Fruit fly (Drosophila melanogaster) whole organism, embryonic: ENCODE results near the gene trr.

ENCODE experiments used
- Adf1 ChIP-seq: fragments of 200-800 bp; sonication (Bioruptor generic); IDR thresholded peaks from 2 replicates; pipeline ENCODE4 v1.3.6; 2022; ENCODE audit warnings: missing biosample characterization, missing genetic modification characterization
- Asciz ChIP-seq: fragments of 200-800 bp; sonication (Bioruptor generic); optimal IDR thresholded peaks from 2 replicates; lab custom pipeline; 2017; ENCODE audit warnings: missing biosample characterization, mild to moderate bottlenecking, missing genetic modification characterization, missing genetic modification reagents
- BEAF-32 ChIP-seq: fragments of 200-800 bp; sonication (Bioruptor generic); optimal IDR thresholded peaks from 3 replicates; lab custom pipeline; 2017; ENCODE audit warnings: missing biosample characterization, missing genetic modification characterization, mild to moderate bottlenecking, moderate library complexity, missing genetic modification reagents
- CG10267 ChIP-seq: fragments of 200-800 bp; sonication (Bioruptor generic); optimal IDR thresholded peaks from 2 replicates; lab custom pipeline; 2018; ENCODE audit warnings: missing biosample characterization, mild to moderate bottlenecking, missing genetic modification characterization, moderate library complexity
- CG10565 ChIP-seq: fragments of 200-800 bp; sonication (Bioruptor generic); optimal IDR thresholded peaks from 3 replicates; lab custom pipeline; 2016; ENCODE audit warnings: missing biosample characterization, mild to moderate bottlenecking, missing genetic modification characterization
- CG11085 ChIP-seq: fragments of 200-800 bp; sonication (Bioruptor generic); IDR thresholded peaks from 2 replicates; pipeline ENCODE4 v1.3.6; 2022; ENCODE audit warnings: missing biosample characterization, missing genetic modification characterization
- CG13424 ChIP-seq: fragments of 200-800 bp; sonication (Bioruptor generic); optimal IDR thresholded peaks from 2 replicates; lab custom pipeline; 2019; ENCODE audit warnings: missing biosample characterization, mild to moderate bottlenecking, missing genetic modification characterization, moderate library complexity
- CG13624 ChIP-seq: fragments of 200-800 bp; sonication (Bioruptor generic); optimal IDR thresholded peaks from 2 replicates; lab custom pipeline; 2016; ENCODE audit warnings: missing biosample characterization, missing genetic modification characterization
- CG17186 ChIP-seq: fragments of 200-800 bp; sonication (Bioruptor generic); optimal IDR thresholded peaks from 3 replicates; lab custom pipeline; 2017; ENCODE audit warnings: missing biosample characterization, missing genetic modification reagents, missing genetic modification characterization
- CG17385 ChIP-seq: fragments of 200-800 bp; sonication (Bioruptor generic); optimal IDR thresholded peaks from 3 replicates; lab custom pipeline; 2018; ENCODE audit warnings: missing biosample characterization, mild to moderate bottlenecking, missing genetic modification characterization
- CG17612 ChIP-seq: fragments of 200-800 bp; sonication (Bioruptor generic); IDR thresholded peaks from 2 replicates; pipeline ENCODE4 v1.3.6; 2022; ENCODE audit warnings: missing biosample characterization, missing genetic modification characterization
- CG17912 ChIP-seq: fragments of 200-800 bp; sonication (Bioruptor generic); optimal IDR thresholded peaks from 2 replicates; lab custom pipeline; 2018; ENCODE audit warnings: missing biosample characterization, mild to moderate bottlenecking, missing genetic modification characterization
- CG2129 ChIP-seq: fragments of 200-800 bp; sonication (Bioruptor generic); IDR thresholded peaks from 2 replicates; pipeline ENCODE4 v1.3.6; 2022; ENCODE audit warnings: missing biosample characterization, missing genetic modification characterization; ENCODE audit not compliant: partially characterized antibody
- CG34376 ChIP-seq: fragments of 200-800 bp; sonication (Bioruptor generic); optimal IDR thresholded peaks from 2 replicates; lab custom pipeline; 2018; ENCODE audit warnings: missing biosample characterization, mild to moderate bottlenecking, missing genetic modification characterization
- CG4282 ChIP-seq: fragments of 200-800 bp; sonication (Bioruptor generic); optimal IDR thresholded peaks from 2 replicates; lab custom pipeline; 2016; ENCODE audit warnings: missing biosample characterization, missing genetic modification characterization
- CG8478 ChIP-seq: fragments of >200 bp; optimal IDR thresholded peaks from 2 replicates; lab custom pipeline; 2018
- CG9727 ChIP-seq: fragments of 200-800 bp; sonication (Bioruptor generic); optimal IDR thresholded peaks from 3 replicates; lab custom pipeline; 2017; ENCODE audit warnings: missing biosample characterization, mild to moderate bottlenecking, missing genetic modification characterization
- CG9797 ChIP-seq: fragments of 200-800 bp; sonication (Bioruptor generic); optimal IDR thresholded peaks from 3 replicates; lab custom pipeline; 2018; ENCODE audit warnings: missing biosample characterization, mild to moderate bottlenecking, missing genetic modification characterization
- CG9876 ChIP-seq: fragments of 200-800 bp; sonication (Bioruptor generic); optimal IDR thresholded peaks from 2 replicates; lab custom pipeline; 2016; ENCODE audit warnings: missing biosample characterization, missing genetic modification characterization
- CG9932 ChIP-seq: fragments of 200-800 bp; sonication (Bioruptor generic); IDR thresholded peaks from 2 replicates; pipeline ENCODE4 v1.3.6; 2022; ENCODE audit warnings: missing biosample characterization, missing genetic modification characterization
- CkIIα-i1 ChIP-seq: fragments of 200-800 bp; sonication (Bioruptor generic); IDR thresholded peaks from 2 replicates; pipeline ENCODE4 v1.3.6; 2022; ENCODE audit warnings: missing biosample characterization, missing genetic modification characterization
- CoRest ChIP-seq: fragments of 200-800 bp; sonication (Bioruptor generic); optimal IDR thresholded peaks from 3 replicates; lab custom pipeline; 2018; ENCODE audit warnings: missing biosample characterization, mild to moderate bottlenecking, missing genetic modification characterization, moderate library complexity
- CrebB ChIP-seq: fragments of 200-800 bp; sonication (Bioruptor generic); optimal IDR thresholded peaks from 3 replicates; lab custom pipeline; 2018; ENCODE audit warnings: missing biosample characterization, mild to moderate bottlenecking, missing genetic modification characterization
- Deaf1 ChIP-seq: fragments of 200-800 bp; optimal IDR thresholded peaks from 3 replicates; lab custom pipeline; 2019; ENCODE audit warnings: missing biosample characterization, mild to moderate bottlenecking, missing genetic modification characterization, moderate library complexity
- Dfd ChIP-seq, 2 experiments: fragments of >200 bp; optimal IDR thresholded peaks; 2 replicates each; lab custom pipeline; 2017; ENCODE audit warnings: missing biosample characterization in 2 of 2, missing genetic modification characterization in 2 of 2
- Dp ChIP-seq: fragments of 200-800 bp; sonication (Bioruptor generic); optimal IDR thresholded peaks from 2 replicates; lab custom pipeline; 2018; ENCODE audit warnings: missing biosample characterization, mild to moderate bottlenecking, missing genetic modification characterization, moderate library complexity
- Dref ChIP-seq: fragments of 200-800 bp; sonication (Bioruptor generic); IDR thresholded peaks from 2 replicates; pipeline ENCODE4 v1.3.6; 2022; ENCODE audit warnings: missing biosample characterization, missing genetic modification characterization
- E2f1 ChIP-seq: fragments of 200-800 bp; sonication (Bioruptor generic); IDR thresholded peaks from 2 replicates; pipeline ENCODE4 v1.3.6; 2022; ENCODE audit warnings: missing biosample characterization, missing genetic modification characterization
- ERR ChIP-seq: fragments of 200-800 bp; sonication (Bioruptor generic); optimal IDR thresholded peaks from 2 replicates; lab custom pipeline; 2016; ENCODE audit warnings: missing biosample characterization, missing genetic modification characterization
- Ets65A ChIP-seq: fragments of 200-800 bp; sonication (Bioruptor generic); peaks from one replicate; lab custom pipeline; 2016; ENCODE audit warnings: missing biosample characterization, missing genetic modification characterization
- HLHmδ ChIP-seq: fragments of 200-800 bp; sonication (Bioruptor generic); optimal IDR thresholded peaks from 2 replicates; lab custom pipeline; 2018; ENCODE audit warnings: missing biosample characterization, mild to moderate bottlenecking, missing genetic modification characterization, moderate library complexity
- HmgZ ChIP-seq: fragments of 200-800 bp; sonication (Bioruptor generic); optimal IDR thresholded peaks from 2 replicates; lab custom pipeline; 2018; ENCODE audit warnings: missing biosample characterization, mild to moderate bottlenecking, missing genetic modification characterization
- Hmr ChIP-seq: fragments of 200-800 bp; sonication (Bioruptor generic); optimal IDR thresholded peaks from 3 replicates; lab custom pipeline; 2017; ENCODE audit warnings: mild to moderate bottlenecking, missing biosample characterization, missing genetic modification reagents, missing genetic modification characterization
- Max ChIP-seq: fragments of 200-800 bp; sonication (Bioruptor generic); optimal IDR thresholded peaks from 2 replicates; lab custom pipeline; 2016; ENCODE audit warnings: missing biosample characterization, mild to moderate bottlenecking, missing genetic modification characterization
- NC2β ChIP-seq: fragments of 200-800 bp; sonication (Bioruptor generic); optimal IDR thresholded peaks from 2 replicates; lab custom pipeline; 2016; ENCODE audit warnings: missing biosample characterization, missing genetic modification characterization
- Ravus ChIP-seq: fragments of 200-800 bp; sonication (Bioruptor generic); IDR thresholded peaks from 2 replicates; pipeline ENCODE4 v1.3.6; 2022; ENCODE audit warnings: missing biosample characterization, missing genetic modification characterization
- Sin3A ChIP-seq: fragments of >200 bp; optimal IDR thresholded peaks from 2 replicates; lab custom pipeline; 2018
- Sry-δ ChIP-seq: fragments of 200-800 bp; sonication (Bioruptor generic); optimal IDR thresholded peaks from 2 replicates; lab custom pipeline; 2016; ENCODE audit warnings: missing biosample characterization, missing genetic modification characterization
- Ssrp ChIP-seq: fragments of 200-800 bp; sonication (Bioruptor generic); optimal IDR thresholded peaks from 2 replicates; lab custom pipeline; 2018; ENCODE audit warnings: missing biosample characterization, mild to moderate bottlenecking, missing genetic modification characterization, moderate library complexity
- al ChIP-seq: fragments of 200-800 bp; sonication (Bioruptor generic); IDR thresholded peaks from 2 replicates; pipeline ENCODE4 v1.3.6; 2022; ENCODE audit warnings: missing biosample characterization, missing genetic modification characterization
- bowl ChIP-seq: fragments of 200-800 bp; sonication (Bioruptor generic); IDR thresholded peaks from 2 replicates; pipeline ENCODE4 v1.3.6; 2022; ENCODE audit warnings: missing biosample characterization, missing genetic modification characterization
- cas ChIP-seq: fragments of 200-800 bp; sonication (Bioruptor generic); IDR thresholded peaks from 2 replicates; pipeline ENCODE4 v1.3.6; 2022; ENCODE audit warnings: missing biosample characterization, missing genetic modification characterization
- chn ChIP-seq: fragments of 200-800 bp; sonication (Bioruptor generic); optimal IDR thresholded peaks from 2 replicates; lab custom pipeline; 2016; ENCODE audit warnings: missing biosample characterization, missing genetic modification characterization
- ems ChIP-seq: fragments of 200-800 bp; sonication (Bioruptor generic); optimal IDR thresholded peaks from 3 replicates; lab custom pipeline; 2016; ENCODE audit warnings: missing biosample characterization, missing genetic modification characterization
- gfzf ChIP-seq: fragments of 200-800 bp; sonication (Bioruptor generic); optimal IDR thresholded peaks from 2 replicates; lab custom pipeline; 2016; ENCODE audit warnings: missing biosample characterization, mild to moderate bottlenecking, missing genetic modification characterization, moderate library complexity
- gro ChIP-seq: fragments of 200-800 bp; sonication (Bioruptor generic); optimal IDR thresholded peaks from 2 replicates; lab custom pipeline; 2016; ENCODE audit warnings: missing biosample characterization, missing genetic modification characterization
- inv ChIP-seq: fragments of 200-800 bp; sonication (Bioruptor generic); IDR thresholded peaks from 2 replicates; pipeline ENCODE4 v1.3.6; 2022; ENCODE audit warnings: missing biosample characterization, missing genetic modification characterization; ENCODE audit not compliant: partially characterized antibody
- lilli ChIP-seq: fragments of 200-800 bp; sonication (Bioruptor generic); optimal IDR thresholded peaks from 3 replicates; lab custom pipeline; 2016; ENCODE audit warnings: missing biosample characterization, missing genetic modification characterization
- psq ChIP-seq: fragments of 200-800 bp; sonication (Bioruptor generic); optimal IDR thresholded peaks from 2 replicates; lab custom pipeline; 2017; ENCODE audit warnings: missing biosample characterization, missing genetic modification characterization
- unc-4 ChIP-seq: fragments of 200-800 bp; sonication (Bioruptor generic); IDR thresholded peaks from 2 replicates; pipeline ENCODE4 v1.3.6; 2022; ENCODE audit warnings: missing biosample characterization, missing genetic modification characterization; ENCODE audit not compliant: partially characterized antibody
- unpg ChIP-seq: fragments of 200-800 bp; sonication (Bioruptor generic); optimal IDR thresholded peaks from 3 replicates; lab custom pipeline; 2018; ENCODE audit warnings: missing biosample characterization, mild to moderate bottlenecking, missing genetic modification characterization, moderate library complexity
- zfh1 ChIP-seq: fragments of 200-800 bp; sonication (Bioruptor generic); IDR thresholded peaks from 3 replicates; pipeline ENCODE4 v1.3.6; 2022; ENCODE audit warnings: missing biosample characterization, missing genetic modification characterization

The trr gene

dm6 chrX:1845413-1845951 is 44.3 kb downstream of the trr start (continued):
- TF ChIP-seq CG17612 (GFP tag; lab: Robert Waterston, UW) (no peak), Max (GFP tag; lab: Kevin White, UChicago) (no peak), ERR (GFP tag; lab: Kevin White, UChicago) (peak; percentile 11), HLHmδ (GFP tag; lab: Kevin White, UChicago) (no peak), Sin3A (lab: Kevin White, UChicago) (no peak), chn (GFP tag; lab: Kevin White, UChicago) (no peak), CG13624 (GFP tag; lab: Kevin White, UChicago) (peak; percentile 28), CG10565 (GFP tag; lab: Kevin White, UChicago) (no peak), Sry-δ (GFP tag; lab: Kevin White, UChicago) (peak; percentile 27), CkIIα-i1 (GFP tag; lab: Robert Waterston, UW) (no peak), Dref (no peak), cas (GFP tag; lab: Robert Waterston, UW) (no peak), Hmr (peak; percentile 81), CG11085 (no peak), CG9727 (peak; percentile 53), CG17385 (GFP tag; lab: Kevin White, UChicago) (peak; percentile 23), HmgZ (tag; lab: Kevin White, UChicago) (peak; percentile 68), zfh1 (GFP tag; lab: Robert Waterston, UW) (peak; percentile 60; the same call in 1 of the 3 replicates), CG2129 (GFP tag; lab: Robert Waterston, UW) (no peak), CG13424 (tag; lab: Kevin White, UChicago) (no peak), CG4282 (GFP tag; lab: Kevin White, UChicago) (no peak), CG17186 (GFP tag; lab: Kevin White, UChicago) (no peak), Ravus (no peak), Deaf1 (no peak), unc-4 (GFP tag; lab: Robert Waterston, UW) (no peak), al (GFP tag; lab: Robert Waterston, UW) (peak; percentile 5; the same call in 1 of the 2 replicates), CG9932 (GFP tag; lab: Robert Waterston, UW) (peak; percentile 35; the same call in 1 of the 2 replicates), Asciz (GFP tag; lab: Kevin White, UChicago) (peak; percentile 55), CoRest (peak; percentile 19), inv (GFP tag; lab: Robert Waterston, UW) (no peak), CG17912 (GFP tag; lab: Kevin White, UChicago) (no peak), psq (GFP tag; lab: Kevin White, UChicago) (no peak), NC2β (GFP tag; lab: Kevin White, UChicago) (peak; percentile 51), CG10267 (tag; lab: Kevin White, UChicago) (no peak), bowl (GFP tag; lab: Robert Waterston, UW) (no peak), Dfd (GFP tag; optimal IDR thresholded peaks at IDR 0.05; lab: Kevin White, UChicago) (no peak), CG34376 (GFP tag; lab: Kevin White, UChicago) (peak; percentile 73), Adf1 (GFP tag; lab: Robert Waterston, UW) (no peak; the same call in 1 of the 2 replicates), lilli (GFP tag; lab: Kevin White, UChicago) (peak; percentile 42), Ets65A (GFP tag; lab: Kevin White, UChicago) (no peak), ems (GFP tag; lab: Kevin White, UChicago) (no peak), CG9876 (GFP tag; lab: Kevin White, UChicago) (peak; percentile 36), CG8478 (lab: Kevin White, UChicago) (no peak), BEAF-32 (GFP tag; lab: Kevin White, UChicago) (no peak), Ssrp (tag; lab: Kevin White, UChicago) (no peak), CrebB (tag; lab: Kevin White, UChicago) (peak; percentile 54), unpg (peak; percentile 32), Dp (GFP tag; lab: Kevin White, UChicago) (no peak), E2f1 (no peak), gfzf (GFP tag; lab: Kevin White, UChicago) (no peak), CG9797 (GFP tag; lab: Kevin White, UChicago) (no peak), gro (GFP tag; lab: Kevin White, UChicago) (peak; percentile 57)
